Worm (Caenorhabditis elegans) whole organism, L4 larva: ENCODE measurements around the gene F10C2.3.

Experiments
- F10B5.3 ChIP-seq: sonication (generic microtip); optimal IDR thresholded peaks from 2 replicates; lab custom pipeline; 2016; ENCODE audit warnings: mild to moderate bottlenecking, missing genetic modification characterization, missing compliant biosample characterization
- F26F4.8 ChIP-seq: fragments of 200-800 bp; sonication (Bioruptor generic); conservative IDR thresholded peaks from 2 replicates; pipeline ENCODE4 v1.3.6; 2022; ENCODE audit warnings: missing genetic modification characterization, missing compliant biosample characterization
- T20F7.1 ChIP-seq: fragments of 200-800 bp; sonication (Bioruptor generic); optimal IDR thresholded peaks from 2 replicates; lab custom pipeline; 2018; ENCODE audit warnings: mild to moderate bottlenecking, missing genetic modification characterization, missing compliant biosample characterization
- Y105C5A.15 ChIP-seq: fragments of 200-800 bp; sonication (Bioruptor generic); IDR thresholded peaks from 2 replicates; pipeline ENCODE4 v1.3.6; 2022; ENCODE audit warnings: missing genetic modification characterization, missing compliant biosample characterization
- Y5F2A.4 ChIP-seq: fragments of 200-800 bp; sonication (Bioruptor generic); optimal IDR thresholded peaks from 2 replicates; lab custom pipeline; 2018; ENCODE audit warnings: mild to moderate bottlenecking, missing genetic modification characterization, missing compliant biosample characterization
- ZK337.2 ChIP-seq: fragments of 200-800 bp; sonication (Bioruptor generic); IDR thresholded peaks from 2 replicates; pipeline ENCODE4 v1.3.6; 2022; ENCODE audit warnings: missing genetic modification reagents, missing genetic modification characterization, missing compliant biosample characterization
- aly-2 ChIP-seq: sonication (generic microtip); optimal IDR thresholded peaks from 2 replicates; lab custom pipeline; 2018; ENCODE audit warnings: missing biosample characterization, missing genetic modification characterization
- ceh-20 ChIP-seq: fragments of 200-800 bp; sonication (Bioruptor generic); IDR thresholded peaks from 2 replicates; pipeline ENCODE4 v1.3.6; 2022; ENCODE audit warnings: missing genetic modification reagents, missing genetic modification characterization, missing compliant biosample characterization
- ceh-44 ChIP-seq: fragments of 200-800 bp; sonication (Bioruptor generic); IDR thresholded peaks from 2 replicates; pipeline ENCODE4 v1.3.6; 2022; ENCODE audit warnings: missing genetic modification reagents, missing genetic modification characterization, missing compliant biosample characterization
- ceh-82 ChIP-seq: sonication (generic microtip); optimal IDR thresholded peaks from 2 replicates; lab custom pipeline; 2017; ENCODE audit warnings: missing biosample characterization, missing genetic modification characterization
- ces-1 ChIP-seq: fragments of 150-350 bp; sonication (generic microtip); optimal IDR thresholded peaks from 4 replicates; lab custom pipeline; 2014; ENCODE audit warnings: missing biosample characterization, missing genetic modification reagents, missing genetic modification characterization
- daf-16 ChIP-seq, 3 experiments: sonication (generic microtip); optimal IDR thresholded peaks; 2 replicates each; lab custom pipeline; 2016 to 2017; ENCODE audit warnings: missing genetic modification characterization in 3 of 3, missing genetic modification reagents in 3 of 3, mild to moderate bottlenecking in 2 of 3, missing compliant biosample characterization in 2 of 3, missing biosample characterization in 1 of 3, moderate library complexity in 1 of 3
- daf-19 ChIP-seq: fragments of 200-800 bp; sonication (Bioruptor generic); conservative IDR thresholded peaks from 2 replicates; pipeline ENCODE4 v1.3.6; 2022; ENCODE audit warnings: missing genetic modification characterization, missing compliant biosample characterization
- daf-8 ChIP-seq: fragments of 200-800 bp; sonication (Bioruptor generic); IDR thresholded peaks from 2 replicates; pipeline ENCODE4 v1.3.6; 2022; ENCODE audit warnings: missing genetic modification characterization, missing compliant biosample characterization
- dmd-8 ChIP-seq: fragments of 200-800 bp; sonication (Bioruptor generic); IDR thresholded peaks from 2 replicates; pipeline ENCODE4 v1.3.6; 2022; ENCODE audit warnings: missing genetic modification characterization, missing compliant biosample characterization
- dmd-9 ChIP-seq: fragments of 200-800 bp; sonication (Bioruptor generic); IDR thresholded peaks from 2 replicates; pipeline ENCODE4 v1.3.6; 2022; ENCODE audit warnings: missing genetic modification reagents, missing genetic modification characterization, missing compliant biosample characterization
- egl-43 ChIP-seq: fragments of 200-800 bp; sonication (Bioruptor generic); IDR thresholded peaks from 2 replicates; pipeline ENCODE4 v1.3.6; 2022; ENCODE audit warnings: missing genetic modification reagents, missing genetic modification characterization, missing compliant biosample characterization
- fkh-10 ChIP-seq: fragments of 150-350 bp; optimal IDR thresholded peaks from 2 replicates; lab custom pipeline; 2014; ENCODE audit warnings: missing biosample characterization, missing genetic modification reagents, missing genetic modification characterization
- fos-1 ChIP-seq: fragments of 150-350 bp; optimal IDR thresholded peaks from 2 replicates; lab custom pipeline; 2014; ENCODE audit warnings: missing biosample characterization, missing genetic modification characterization
- hif-1 ChIP-seq, 2 experiments: sonication (generic microtip); optimal IDR thresholded peaks; 2 replicates each; lab custom pipeline; 2016 to 2017; ENCODE audit warnings: missing compliant biosample characterization in 2 of 2, missing genetic modification characterization in 2 of 2, missing genetic modification reagents in 2 of 2, missing genotype in 2 of 2, mild to moderate bottlenecking in 1 of 2
- hlh-11 ChIP-seq: fragments of 200-800 bp; sonication (Bioruptor generic); optimal IDR thresholded peaks from 2 replicates; lab custom pipeline; 2018; ENCODE audit warnings: mild to moderate bottlenecking, missing genetic modification characterization, missing compliant biosample characterization
- hmg-1.1 ChIP-seq: fragments of 200-800 bp; sonication (Bioruptor generic); IDR thresholded peaks from 2 replicates; pipeline ENCODE4 v1.3.6; 2022; ENCODE audit warnings: missing genetic modification reagents, missing genetic modification characterization, missing compliant biosample characterization
- lim-7 ChIP-seq: fragments of 200-800 bp; sonication (Bioruptor generic); IDR thresholded peaks from 2 replicates; pipeline ENCODE4 v1.3.6; 2022; ENCODE audit warnings: missing genetic modification characterization, missing compliant biosample characterization
- lin-1 ChIP-seq: fragments of 200-800 bp; sonication (Bioruptor generic); IDR thresholded peaks from 2 replicates; pipeline ENCODE4 v1.3.6; 2022; ENCODE audit warnings: missing genetic modification reagents, missing genetic modification characterization, missing compliant biosample characterization
- lin-13 ChIP-seq: fragments of 150-350 bp; optimal IDR thresholded peaks from 2 replicates; lab custom pipeline; 2014; ENCODE audit warnings: missing biosample characterization, missing genetic modification reagents, missing genetic modification characterization
- lin-38 ChIP-seq: fragments of 200-800 bp; sonication (Bioruptor generic); IDR thresholded peaks from 2 replicates; pipeline ENCODE4 v1.3.6; 2022; ENCODE audit warnings: missing genetic modification reagents, missing genetic modification characterization, missing compliant biosample characterization
- lin-39 ChIP-seq: fragments of 150-350 bp; optimal IDR thresholded peaks from 2 replicates; lab custom pipeline; 2014; ENCODE audit warnings: missing biosample characterization, missing genetic modification reagents, missing genetic modification characterization
- lsy-2 ChIP-seq, 2 experiments: fragments of 150-350 bp in 1 of 2; sonication (generic microtip) in 1 of 2; optimal IDR thresholded peaks; 2 replicates each; lab custom pipeline; 2014 to 2017; ENCODE audit warnings: missing biosample characterization in 2 of 2, missing genetic modification characterization in 2 of 2
- madf-5 ChIP-seq, 2 experiments: fragments of 200-800 bp; sonication (Bioruptor generic); IDR thresholded peaks; 2 replicates each; pipeline ENCODE4 v1.3.6; 2022; ENCODE audit warnings: missing compliant biosample characterization in 2 of 2, missing genetic modification characterization in 2 of 2
- mdl-1 ChIP-seq, 2 experiments: fragments of 150-350 bp in 1 of 2; sonication (generic microtip) in 1 of 2; optimal IDR thresholded peaks; 2 replicates each; lab custom pipeline; 2014 to 2017; ENCODE audit warnings: missing biosample characterization in 2 of 2, missing genetic modification characterization in 2 of 2
- mep-1 ChIP-seq: fragments of 150-350 bp; sonication (generic microtip); optimal IDR thresholded peaks from 3 replicates; lab custom pipeline; 2014; ENCODE audit warnings: missing biosample characterization, missing genetic modification characterization
- mxl-3 ChIP-seq: fragments of 200-800 bp; sonication (Bioruptor generic); optimal IDR thresholded peaks from 2 replicates; lab custom pipeline; 2018; ENCODE audit warnings: mild to moderate bottlenecking, missing genetic modification characterization, missing compliant biosample characterization
- nhr-10 ChIP-seq: fragments of 150-350 bp; optimal IDR thresholded peaks from 2 replicates; lab custom pipeline; 2014; ENCODE audit warnings: missing biosample characterization, missing genetic modification characterization
- nhr-102 ChIP-seq: sonication (generic microtip); optimal IDR thresholded peaks from 2 replicates; lab custom pipeline; 2016; ENCODE audit warnings: mild to moderate bottlenecking, missing genetic modification characterization, moderate library complexity, missing compliant biosample characterization
- nhr-11 ChIP-seq: fragments of 150-350 bp; optimal IDR thresholded peaks from 2 replicates; lab custom pipeline; 2014; ENCODE audit warnings: missing biosample characterization, missing genetic modification characterization
- nhr-237 ChIP-seq: sonication (generic microtip); optimal IDR thresholded peaks from 2 replicates; lab custom pipeline; 2017; ENCODE audit warnings: missing biosample characterization, missing genetic modification characterization
- nhr-25 ChIP-seq: sonication (generic microtip); optimal IDR thresholded peaks from 2 replicates; lab custom pipeline; 2017; ENCODE audit warnings: missing genetic modification characterization, mild to moderate bottlenecking, missing compliant biosample characterization, antibody characterized with exemption, moderate library complexity, borderline replicate concordance; ENCODE audit not compliant: insufficient read depth
- nhr-28 ChIP-seq: fragments of 150-350 bp; optimal IDR thresholded peaks from 2 replicates; lab custom pipeline; 2014; ENCODE audit warnings: missing biosample characterization, missing genetic modification characterization
- nhr-77 ChIP-seq: fragments of 150-350 bp; optimal IDR thresholded peaks from 2 replicates; lab custom pipeline; 2014; ENCODE audit warnings: missing biosample characterization, missing genetic modification characterization
- pqm-1 ChIP-seq: sonication (generic microtip); optimal IDR thresholded peaks from 2 replicates; lab custom pipeline; 2017; ENCODE audit warnings: missing biosample characterization, missing genetic modification characterization
- sdz-12 ChIP-seq: fragments of 200-800 bp; sonication (Bioruptor generic); optimal IDR thresholded peaks from 2 replicates; lab custom pipeline; 2018; ENCODE audit warnings: mild to moderate bottlenecking, missing genetic modification characterization, missing compliant biosample characterization
- set-16 ChIP-seq: fragments of 200-800 bp; sonication (Bioruptor generic); IDR thresholded peaks from 2 replicates; pipeline ENCODE4 v1.3.6; 2022; ENCODE audit warnings: missing genetic modification reagents, missing genetic modification characterization, missing compliant biosample characterization
- skn-1 ChIP-seq: fragments of 150-350 bp; optimal IDR thresholded peaks from 2 replicates; lab custom pipeline; 2014; ENCODE audit warnings: missing biosample characterization, missing genetic modification characterization
- snpc-4 ChIP-seq: fragments of 150-350 bp; optimal IDR thresholded peaks from 2 replicates; lab custom pipeline; 2014; ENCODE audit warnings: missing biosample characterization, missing genetic modification characterization
- spr-1 ChIP-seq: sonication (generic microtip); optimal IDR thresholded peaks from 2 replicates; lab custom pipeline; 2016; ENCODE audit warnings: mild to moderate bottlenecking, missing genetic modification characterization, missing compliant biosample characterization
- tag-97 ChIP-seq: fragments of 200-800 bp; sonication (Bioruptor generic); IDR thresholded peaks from 2 replicates; pipeline ENCODE4 v1.3.6; 2022; ENCODE audit warnings: missing genetic modification characterization, missing compliant biosample characterization
- zfp-2 ChIP-seq: sonication (generic microtip); optimal IDR thresholded peaks from 2 replicates; lab custom pipeline; 2016; ENCODE audit warnings: mild to moderate bottlenecking, missing genetic modification characterization, missing compliant biosample characterization
- zfp-3 ChIP-seq: fragments of 200-800 bp; sonication (Bioruptor generic); conservative IDR thresholded peaks from 2 replicates; pipeline ENCODE4 v1.3.6; 2022; ENCODE audit warnings: missing genetic modification reagents, missing genetic modification characterization, missing compliant biosample characterization
- zip-11 ChIP-seq: fragments of 200-800 bp; sonication (Bioruptor generic); IDR thresholded peaks from 2 replicates; pipeline ENCODE4 v1.3.6; 2022; ENCODE audit warnings: missing genetic modification characterization, missing compliant biosample characterization
- zip-2 ChIP-seq: fragments of 150-350 bp; optimal IDR thresholded peaks from 2 replicates; lab custom pipeline; 2014; ENCODE audit warnings: missing biosample characterization, missing genetic modification characterization
- ztf-11 ChIP-seq: fragments of 150-350 bp; optimal IDR thresholded peaks from 2 replicates; lab custom pipeline; 2014; ENCODE audit warnings: missing biosample characterization, missing genetic modification characterization

The F10C2.3 gene

DNA sequence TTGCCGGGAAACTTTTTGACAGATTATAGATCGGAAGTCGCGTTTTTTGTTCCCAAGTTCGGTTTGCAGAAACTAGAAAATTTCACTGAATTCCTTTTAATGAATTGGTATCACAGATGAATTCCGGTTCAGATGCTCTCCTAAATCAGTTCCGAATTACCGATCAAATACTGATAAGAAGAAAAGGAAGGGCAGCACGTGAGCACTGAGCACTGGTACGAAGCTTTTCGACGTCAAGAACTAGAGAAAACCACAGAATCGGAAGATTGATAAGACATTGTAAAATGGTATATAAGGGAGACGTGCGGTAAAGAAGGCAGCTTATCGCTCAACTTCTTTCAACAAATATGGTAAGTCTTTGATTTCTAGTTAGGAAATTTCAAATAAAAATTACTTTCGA, 44.9 kb upstream of the F10C2.3 start, which contains the start of gene cpr-1 (continued):
- TF ChIP-seq lin-13 (GFP tag; lab: Kevin White, UChicago): no peak
- TF ChIP-seq zip-11 (GFP tag; lab: Robert Waterston, UW): no peak
- TF ChIP-seq zip-2: no peak
- no peak for TF ChIP-seq F26F4.8 (GFP tag; lab: Robert Waterston, UW)
- TF ChIP-seq ceh-82 (tag; lab: Kevin White, UChicago): no peak
- TF ChIP-seq set-16 (GFP tag; lab: Robert Waterston, UW): no peak
- TF ChIP-seq ztf-11 (tag; lab: Kevin White, UChicago): no peak
- no peak for TF ChIP-seq madf-5 (GFP tag; IDR thresholded peaks at IDR 0.05; lab: Robert Waterston, UW)
- no peak for TF ChIP-seq sdz-12 (GFP tag; lab: Kevin White, UChicago)
- TF ChIP-seq daf-8 (GFP tag; lab: Robert Waterston, UW): no peak
- peak; percentile 80 for TF ChIP-seq lin-1
- TF ChIP-seq mep-1 (tag; lab: Kevin White, UChicago): no peak
- TF ChIP-seq lim-7 (GFP tag; lab: Robert Waterston, UW): no peak
- TF ChIP-seq F10B5.3 (tag; lab: Kevin White, UChicago): no peak
- TF ChIP-seq hlh-11 (tag; lab: Kevin White, UChicago): peak; percentile 87
- no peak for TF ChIP-seq ces-1
- TF ChIP-seq zfp-2 (tag; lab: Kevin White, UChicago): no peak
- TF ChIP-seq lin-38 (GFP tag; lab: Robert Waterston, UW): no peak
- TF ChIP-seq nhr-77 (tag; lab: Kevin White, UChicago): peak; percentile 25
- no peak for TF ChIP-seq dmd-8 (GFP tag; lab: Robert Waterston, UW)
- TF ChIP-seq ceh-44 (GFP tag; lab: Robert Waterston, UW): no peak
- no peak for TF ChIP-seq mdl-1 (tag; optimal IDR thresholded peaks at IDR 0.05; lab: Kevin White, UChicago)
- no peak for TF ChIP-seq nhr-11 (tag; lab: Kevin White, UChicago)
- no peak for TF ChIP-seq egl-43
- TF ChIP-seq ZK337.2 (GFP tag; lab: Robert Waterston, UW): no peak
- no peak for TF ChIP-seq ceh-20 (GFP tag; lab: Robert Waterston, UW)
- TF ChIP-seq T20F7.1 (GFP tag; lab: Kevin White, UChicago): peak; percentile 22
- peak; percentile 77 for TF ChIP-seq pqm-1 (tag; lab: Kevin White, UChicago)
- TF ChIP-seq lin-39 (tag; lab: Kevin White, UChicago): no peak
- TF ChIP-seq spr-1 (tag; lab: Kevin White, UChicago): no peak
- TF ChIP-seq Y5F2A.4 (GFP tag; lab: Kevin White, UChicago): no peak
- TF ChIP-seq nhr-25: no peak
- no peak for TF ChIP-seq daf-19
- TF ChIP-seq dmd-9: no peak

DNA sequence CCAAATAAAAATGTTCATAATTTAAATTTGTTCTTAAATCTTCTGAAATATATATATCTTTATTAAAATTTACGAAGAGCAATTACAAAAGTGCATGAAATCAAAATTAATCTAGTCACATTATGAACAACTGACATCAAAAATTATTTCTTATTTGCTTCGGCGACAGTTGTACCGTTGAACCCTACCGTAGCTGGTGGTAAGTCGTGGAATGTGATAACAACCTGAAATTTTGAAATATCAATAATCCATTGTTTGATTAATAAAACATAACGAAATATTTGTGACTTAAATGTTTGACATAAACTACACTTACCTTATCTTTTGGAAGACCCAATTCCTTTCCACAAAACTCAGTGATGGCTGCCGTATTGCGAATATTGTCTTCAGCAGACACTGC, 43.4 kb upstream of the F10C2.3 start:
- TF ChIP-seq snpc-4 (tag; lab: Kevin White, UChicago) (no peak), fos-1 (tag; lab: Kevin White, UChicago) (no peak), nhr-102 (tag; lab: Kevin White, UChicago) (no peak), lin-1 (0 out of 2 replicates have a peak, but pooled peaks have one; percentile 13), nhr-28 (tag; lab: Kevin White, UChicago) (peak; percentile 77), nhr-237 (tag; lab: Kevin White, UChicago) (no peak), ces-1 (no peak), daf-16 (GFP tag; optimal IDR thresholded peaks at IDR 0.05; lab: Kevin White, UChicago) (no peak), daf-16 (tag; optimal IDR thresholded peaks at IDR 0.05; lab: Kevin White, UChicago) (peak; percentile 39), hlh-11 (tag; lab: Kevin White, UChicago) (peak; percentile 49), nhr-77 (tag; lab: Kevin White, UChicago) (peak; percentile 86), zfp-3 (GFP tag; lab: Robert Waterston, UW) (0 out of 2 replicates have a peak, but pooled peaks have one; percentile 9), Y105C5A.15 (GFP tag; lab: Robert Waterston, UW) (no peak), hmg-1.1 (GFP tag; lab: Robert Waterston, UW) (no peak), aly-2 (no peak), F10B5.3 (tag; lab: Kevin White, UChicago) (no peak), fkh-10 (GFP tag; lab: Kevin White, UChicago) (no peak), ceh-82 (tag; lab: Kevin White, UChicago) (no peak), mxl-3 (GFP tag; lab: Kevin White, UChicago) (no peak), hif-1 (tag; optimal IDR thresholded peaks at IDR 0.05; lab: Kevin White, UChicago) (no peak), lsy-2 (tag; optimal IDR thresholded peaks at IDR 0.05; lab: Kevin White, UChicago) (peak in 1 of 2 experiments; percentile 21), skn-1 (tag; lab: Kevin White, UChicago) (no peak), tag-97 (no peak), spr-1 (tag; lab: Kevin White, UChicago) (no peak), nhr-10 (tag; lab: Kevin White, UChicago) (peak; percentile 27), ZK337.2 (GFP tag; lab: Robert Waterston, UW) (no peak)
